Fruit fly (Drosophila melanogaster): ENCODE measurements around the gene CG6171.

Gene CG6171

dm6 chr3R:15340052-15340732, 23.5 kb downstream of the CG6171 start, which contains the start of gene SerRS-m (continued):
- TF ChIP-seq Asciz (GFP tag; optimal IDR thresholded peaks at IDR 0.05) (no peak), PHDP (tag; optimal IDR thresholded peaks at IDR 0.05) (peak; percentile 17), CG11723 (GFP tag; optimal IDR thresholded peaks at IDR 0.05) (no peak), sens (GFP tag) (peak; percentile 83), bigmax (GFP tag; optimal IDR thresholded peaks at IDR 0.05) (no peak), az2 (GFP tag; optimal IDR thresholded peaks at IDR 0.05) (no peak), Mes4 (GFP tag; optimal IDR thresholded peaks at IDR 0.05) (no peak), Dip2 (GFP tag; IDR thresholded peaks at IDR 0.05) (no peak), Hand (GFP tag; optimal IDR thresholded peaks at IDR 0.05) (no peak), sc (optimal IDR thresholded peaks at IDR 0.05) (no peak), sc (GFP tag; optimal IDR thresholded peaks at IDR 0.05) (no peak), Atf-2 (GFP tag; optimal IDR thresholded peaks at IDR 0.05) (no peak), ato (GFP tag; IDR thresholded peaks at IDR 0.05; ENCODE audit: partially characterized antibody) (no peak), cad (GFP tag; optimal IDR thresholded peaks at IDR 0.05) (no peak), CG1647 (GFP tag; optimal IDR thresholded peaks at IDR 0.05) (no peak), lola (GFP tag; optimal IDR thresholded peaks at IDR 0.05) (peak in 1 of 3 experiments; percentile 9), CG6654 (GFP tag; optimal IDR thresholded peaks at IDR 0.05) (no peak), CG10543 (GFP tag; optimal IDR thresholded peaks at IDR 0.05) (no peak), trem (tag; optimal IDR thresholded peaks at IDR 0.05) (no peak), CG8388 (GFP tag; optimal IDR thresholded peaks at IDR 0.05) (peak; percentile 41), CG32772 (GFP tag; IDR thresholded peaks at IDR 0.05) (no peak), insv (GFP tag; optimal IDR thresholded peaks at IDR 0.05) (no peak), CG6272 (GFP tag; IDR thresholded peaks at IDR 0.05) (no peak), CG11504 (tag; optimal IDR thresholded peaks at IDR 0.05) (no peak), otp (GFP tag; IDR thresholded peaks at IDR 0.05) (no peak), Optix (GFP tag; IDR thresholded peaks at IDR 0.05) (no peak), CG10979 (tag; optimal IDR thresholded peaks at IDR 0.05) (peak; percentile 31), sima (GFP tag; optimal IDR thresholded peaks at IDR 0.05) (no peak), yki (optimal IDR thresholded peaks at IDR 0.05) (no peak), Abd-B (GFP tag; optimal IDR thresholded peaks at IDR 0.05) (no peak), E2f2 (GFP tag; IDR thresholded peaks at IDR 0.05) (peak; percentile 35), Dll (GFP tag; IDR thresholded peaks at IDR 0.05; ENCODE audit: partially characterized antibody) (no peak), Six4 (GFP tag; optimal IDR thresholded peaks at IDR 0.05) (peak; percentile 17), CG14860 (GFP tag; IDR thresholded peaks at IDR 0.05; ENCODE audit: partially characterized antibody) (no peak), bbx (GFP tag; IDR thresholded peaks at IDR 0.05; ENCODE audit: partially characterized antibody) (no peak), grn (GFP tag; optimal IDR thresholded peaks at IDR 0.05) (no peak), CG17829 (tag; optimal IDR thresholded peaks at IDR 0.05) (peak; percentile 15), CG13424 (tag; optimal IDR thresholded peaks at IDR 0.05) (peak; percentile 15), ab (GFP tag; optimal IDR thresholded peaks at IDR 0.05) (no peak), pum (GFP tag; optimal IDR thresholded peaks at IDR 0.05) (no peak), fd102C (GFP tag; optimal IDR thresholded peaks at IDR 0.05) (no peak), ap (GFP tag; IDR thresholded peaks at IDR 0.05) (no peak), CG8924 (tag; optimal IDR thresholded peaks at IDR 0.05) (no peak), CG8290 (GFP tag; optimal IDR thresholded peaks at IDR 0.05) (no peak), CG8290 (tag; optimal IDR thresholded peaks at IDR 0.05) (no peak), fd3F (GFP tag; optimal IDR thresholded peaks at IDR 0.05) (no peak), HLH3B (GFP tag; IDR thresholded peaks at IDR 0.05) (0 out of 2 replicates have a peak, but pooled peaks have one; percentile 18), CG1603 (tag; optimal IDR thresholded peaks at IDR 0.05) (peak; percentile 19), gem (tag; optimal IDR thresholded peaks at IDR 0.05) (no peak), Fer2 (tag; optimal IDR thresholded peaks at IDR 0.05) (no peak), CG10267 (tag; optimal IDR thresholded peaks at IDR 0.05) (peak; percentile 17)

All from whole organism, embryonic.